Fruit fly (Drosophila melanogaster) whole organism, prepupa: ENCODE data around the gene CG16789.

Source experiments
- Blimp-1 ChIP-seq: fragments of 200-800 bp; sonication (Bioruptor generic); optimal IDR thresholded peaks from 3 replicates; lab custom pipeline; 2017; ENCODE audit warnings: missing biosample characterization, missing genetic modification characterization, mild to moderate bottlenecking, moderate library complexity, missing genetic modification reagents
- CG10631 ChIP-seq: fragments of 200-800 bp; sonication (Bioruptor generic); optimal IDR thresholded peaks from 2 replicates; lab custom pipeline; 2016; ENCODE audit warnings: missing biosample characterization, missing genetic modification characterization
- CG10669 ChIP-seq: fragments of 200-800 bp; sonication (Bioruptor generic); optimal IDR thresholded peaks from 3 replicates; lab custom pipeline; 2018; ENCODE audit warnings: missing biosample characterization, mild to moderate bottlenecking, missing genetic modification characterization, moderate library complexity
- CG11762 ChIP-seq: fragments of 200-800 bp; sonication (Bioruptor generic); optimal IDR thresholded peaks from 3 replicates; lab custom pipeline; 2016; ENCODE audit warnings: missing biosample characterization, missing genetic modification characterization; ENCODE audit not compliant: insufficient read depth
- CG15336 ChIP-seq: fragments of 200-800 bp; sonication (Bioruptor generic); IDR thresholded peaks from 2 replicates; pipeline ENCODE4 v1.3.6; 2022; ENCODE audit warnings: missing biosample characterization, missing genetic modification characterization
- CG1621 ChIP-seq: fragments of 200-800 bp; sonication (Bioruptor generic); optimal IDR thresholded peaks from 3 replicates; lab custom pipeline; 2018; ENCODE audit warnings: missing biosample characterization, mild to moderate bottlenecking, missing genetic modification characterization
- CG16779 ChIP-seq: fragments of 200-800 bp; sonication (Bioruptor generic); optimal IDR thresholded peaks from 3 replicates; lab custom pipeline; 2017; ENCODE audit warnings: missing biosample characterization, mild to moderate bottlenecking, missing genetic modification characterization
- CG3032 ChIP-seq: fragments of 200-800 bp; optimal IDR thresholded peaks from 2 replicates; lab custom pipeline; 2019; ENCODE audit warnings: missing biosample characterization, mild to moderate bottlenecking, missing genetic modification characterization, moderate library complexity
- CG31627 ChIP-seq: fragments of 200-800 bp; sonication (Bioruptor generic); optimal IDR thresholded peaks from 3 replicates; lab custom pipeline; 2016; ENCODE audit warnings: missing biosample characterization, missing genetic modification characterization
- CG32006 ChIP-seq: fragments of 200-800 bp; sonication (Bioruptor generic); optimal IDR thresholded peaks from 3 replicates; lab custom pipeline; 2017; ENCODE audit warnings: missing biosample characterization, mild to moderate bottlenecking, missing genetic modification characterization
- CG34406 ChIP-seq: fragments of 200-800 bp; sonication (Bioruptor generic); optimal IDR thresholded peaks from 3 replicates; lab custom pipeline; 2016; ENCODE audit warnings: missing biosample characterization, missing genetic modification characterization
- CG3919 ChIP-seq: fragments of 200-800 bp; sonication (Bioruptor generic); optimal IDR thresholded peaks from 3 replicates; lab custom pipeline; 2016; ENCODE audit warnings: missing biosample characterization, missing genetic modification characterization
- CG6276 ChIP-seq: fragments of 200-800 bp; sonication (Bioruptor generic); optimal IDR thresholded peaks from 2 replicates; lab custom pipeline; 2017; ENCODE audit warnings: missing biosample characterization, mild to moderate bottlenecking, missing genetic modification characterization
- CG6792 ChIP-seq: fragments of 200-800 bp; sonication (Bioruptor generic); optimal IDR thresholded peaks from 3 replicates; lab custom pipeline; 2016; ENCODE audit warnings: missing biosample characterization, missing genetic modification characterization
- CG6808 ChIP-seq: fragments of 200-800 bp; sonication (Bioruptor generic); optimal IDR thresholded peaks from 3 replicates; lab custom pipeline; 2017; ENCODE audit warnings: missing biosample characterization, missing genetic modification characterization, mild to moderate bottlenecking, moderate library complexity, missing genetic modification reagents
- CG6854 ChIP-seq: fragments of 200-800 bp; sonication (Bioruptor generic); optimal IDR thresholded peaks from 2 replicates; lab custom pipeline; 2017; ENCODE audit warnings: missing biosample characterization, mild to moderate bottlenecking, missing genetic modification characterization
- CG8119 ChIP-seq: fragments of 200-800 bp; sonication (Bioruptor generic); IDR thresholded peaks from 3 replicates; pipeline ENCODE4 v1.3.6; 2022; ENCODE audit warnings: missing biosample characterization, missing genetic modification characterization
- CG8319 ChIP-seq: fragments of 200-800 bp; sonication (Bioruptor generic); optimal IDR thresholded peaks from 3 replicates; lab custom pipeline; 2016; ENCODE audit warnings: missing biosample characterization, missing genetic modification characterization
- CG8632 ChIP-seq: fragments of 200-800 bp; sonication (Bioruptor generic); optimal IDR thresholded peaks from 3 replicates; lab custom pipeline; 2016; ENCODE audit warnings: missing biosample characterization, missing genetic modification characterization
- Eip75B ChIP-seq: fragments of 200-800 bp; sonication (Bioruptor generic); optimal IDR thresholded peaks from 3 replicates; lab custom pipeline; 2016; ENCODE audit warnings: missing biosample characterization, missing genetic modification characterization
- Eip78C ChIP-seq: fragments of 200-800 bp; sonication (Bioruptor generic); peaks from one replicate; lab custom pipeline; 2016; ENCODE audit warnings: missing biosample characterization, missing genetic modification characterization
- Eip93F ChIP-seq: fragments of 200-800 bp; sonication (Bioruptor generic); optimal IDR thresholded peaks from 2 replicates; lab custom pipeline; 2016; ENCODE audit warnings: missing biosample characterization, mild to moderate bottlenecking, missing genetic modification characterization
- Ets21C ChIP-seq: fragments of 200-800 bp; sonication (Bioruptor generic); optimal IDR thresholded peaks from 3 replicates; lab custom pipeline; 2016; ENCODE audit warnings: missing biosample characterization, missing genetic modification characterization
- Gug ChIP-seq: fragments of 200-800 bp; sonication (Bioruptor generic); IDR thresholded peaks from 2 replicates; pipeline ENCODE4 v1.3.6; 2022; ENCODE audit warnings: missing biosample characterization, missing genetic modification characterization
- Hr39 ChIP-seq: fragments of 200-800 bp; sonication (Bioruptor generic); optimal IDR thresholded peaks from 2 replicates; lab custom pipeline; 2016; ENCODE audit warnings: missing biosample characterization, missing genetic modification characterization
- Hr4 ChIP-seq: fragments of 200-800 bp; sonication (Bioruptor generic); optimal IDR thresholded peaks from 3 replicates; lab custom pipeline; 2016; ENCODE audit warnings: missing biosample characterization, missing genetic modification characterization
- Lpt ChIP-seq: fragments of 200-800 bp; sonication (Bioruptor generic); optimal IDR thresholded peaks from 3 replicates; lab custom pipeline; 2016; ENCODE audit warnings: missing biosample characterization, missing genetic modification characterization
- Met ChIP-seq: fragments of 200-800 bp; sonication (Bioruptor generic); optimal IDR thresholded peaks from 3 replicates; lab custom pipeline; 2016; ENCODE audit warnings: missing biosample characterization, missing genetic modification characterization
- OdsH ChIP-seq: fragments of 200-800 bp; sonication (Bioruptor generic); optimal IDR thresholded peaks from 3 replicates; lab custom pipeline; 2016; ENCODE audit warnings: missing biosample characterization, missing genetic modification characterization
- Smox ChIP-seq: fragments of 200-800 bp; sonication (Bioruptor generic); optimal IDR thresholded peaks from 3 replicates; lab custom pipeline; 2016; ENCODE audit warnings: missing biosample characterization, missing genetic modification characterization
- Sox15 ChIP-seq: fragments of 200-800 bp; sonication (Bioruptor generic); optimal IDR thresholded peaks from 3 replicates; lab custom pipeline; 2016; ENCODE audit warnings: missing biosample characterization, missing genetic modification characterization
- achi ChIP-seq: fragments of 200-800 bp; sonication (Bioruptor generic); optimal IDR thresholded peaks from 3 replicates; lab custom pipeline; 2016; ENCODE audit warnings: missing biosample characterization, missing genetic modification characterization
- acj6 ChIP-seq: fragments of 200-800 bp; sonication (Bioruptor generic); optimal IDR thresholded peaks from 3 replicates; lab custom pipeline; 2016; ENCODE audit warnings: missing biosample characterization, missing genetic modification characterization
- cyc ChIP-seq: fragments of 200-800 bp; sonication (Bioruptor generic); optimal IDR thresholded peaks from 3 replicates; lab custom pipeline; 2016; ENCODE audit warnings: missing biosample characterization, missing genetic modification characterization
- dac ChIP-seq: fragments of 200-800 bp; sonication (Bioruptor generic); optimal IDR thresholded peaks from 2 replicates; lab custom pipeline; 2017; ENCODE audit warnings: missing biosample characterization, mild to moderate bottlenecking, missing genetic modification characterization
- dsx ChIP-seq: fragments of 200-800 bp; optimal IDR thresholded peaks from 3 replicates; lab custom pipeline; 2019; ENCODE audit warnings: missing biosample characterization, mild to moderate bottlenecking, missing genetic modification characterization, moderate library complexity; ENCODE audit not compliant: poor library complexity, severe bottlenecking
- eg ChIP-seq: fragments of 200-800 bp; sonication (Bioruptor generic); IDR thresholded peaks from 3 replicates; pipeline ENCODE4 v1.3.6; 2022; ENCODE audit warnings: missing biosample characterization, missing genetic modification characterization
- fd59A ChIP-seq: fragments of 200-800 bp; sonication (Bioruptor generic); optimal IDR thresholded peaks from 2 replicates; lab custom pipeline; 2017; ENCODE audit warnings: missing biosample characterization, mild to moderate bottlenecking, missing genetic modification characterization, missing genetic modification reagents
- fkh ChIP-seq: fragments of 200-800 bp; sonication (Bioruptor generic); optimal IDR thresholded peaks from 3 replicates; lab custom pipeline; 2017; ENCODE audit warnings: missing biosample characterization, mild to moderate bottlenecking, missing genetic modification characterization, moderate library complexity
- lz ChIP-seq: fragments of 200-800 bp; sonication (Bioruptor generic); optimal IDR thresholded peaks from 3 replicates; lab custom pipeline; 2016; ENCODE audit warnings: missing biosample characterization, missing genetic modification characterization
- pdm3 ChIP-seq: fragments of 200-800 bp; sonication (Bioruptor generic); optimal IDR thresholded peaks from 3 replicates; lab custom pipeline; 2016; ENCODE audit warnings: missing biosample characterization, missing genetic modification characterization
- salr ChIP-seq, 2 experiments: fragments of 200-800 bp; sonication (Bioruptor generic); optimal IDR thresholded peaks; 3 replicates each; lab custom pipeline; 2016 to 2018; ENCODE audit warnings: missing biosample characterization in 2 of 2, missing genetic modification characterization in 2 of 2, mild to moderate bottlenecking in 1 of 2
- spab ChIP-seq: fragments of 200-800 bp; sonication (Bioruptor generic); optimal IDR thresholded peaks from 2 replicates; lab custom pipeline; 2017; ENCODE audit warnings: missing biosample characterization, mild to moderate bottlenecking, missing genetic modification characterization, missing genetic modification reagents
- svp ChIP-seq: fragments of 200-800 bp; sonication (Bioruptor generic); peaks from one replicate; lab custom pipeline; 2016; ENCODE audit warnings: missing biosample characterization, missing genetic modification characterization
- topi ChIP-seq: fragments of 200-800 bp; sonication (Bioruptor generic); optimal IDR thresholded peaks from 3 replicates; lab custom pipeline; 2016; ENCODE audit warnings: missing biosample characterization, missing genetic modification characterization
- vri ChIP-seq: fragments of 200-800 bp; sonication (Bioruptor generic); optimal IDR thresholded peaks from 3 replicates; lab custom pipeline; 2016; ENCODE audit warnings: missing biosample characterization, mild to moderate bottlenecking, missing genetic modification characterization

CG16789 gene

dm6 chr3R:9577382-9578137, 11.6 kb downstream of the CG16789 start, which contains the start of the genes Kap-alpha3 and Son (continued):
- peak; percentile 56 for TF ChIP-seq Lpt (GFP tag; lab: Kevin White, UChicago)
- peak; percentile 78 for TF ChIP-seq CG16779 (tag; lab: Kevin White, UChicago)
- peak; percentile 92 for TF ChIP-seq CG6854 (GFP tag; lab: Kevin White, UChicago)
- peak; percentile 78 for TF ChIP-seq Hr4
- peak; percentile 87 for TF ChIP-seq OdsH (GFP tag; lab: Kevin White, UChicago)
- TF ChIP-seq CG6792 (GFP tag; lab: Kevin White, UChicago), result peak; percentile 79
- peak; percentile 72 for TF ChIP-seq CG8632
- TF ChIP-seq fkh, result peak; percentile 81
- peak; percentile 91 for TF ChIP-seq lz (GFP tag; lab: Kevin White, UChicago)
- peak; percentile 75 for TF ChIP-seq CG8319
- TF ChIP-seq fd59A (GFP tag; lab: Kevin White, UChicago), result peak; percentile 69
- peak; percentile 85 for TF ChIP-seq acj6
- peak; percentile 61 for TF ChIP-seq spab (GFP tag; lab: Kevin White, UChicago)
- TF ChIP-seq CG15336 (GFP tag; lab: Robert Waterston, UW), result 0 out of 2 replicates have a peak, but pooled peaks have one; percentile 21
- TF ChIP-seq CG32006 (GFP tag; lab: Kevin White, UChicago), result peak; percentile 79
- TF ChIP-seq eg (GFP tag; lab: Robert Waterston, UW), result peak; percentile 84
- peak; percentile 63 for TF ChIP-seq dac (GFP tag; lab: Kevin White, UChicago)
- peak; percentile 84 for TF ChIP-seq achi (GFP tag; lab: Kevin White, UChicago)
- TF ChIP-seq topi (GFP tag; lab: Kevin White, UChicago), result peak; percentile 88
- peak; percentile 83 for TF ChIP-seq CG6808 (GFP tag; lab: Kevin White, UChicago)
- TF ChIP-seq Ets21C (GFP tag; lab: Kevin White, UChicago), result peak; percentile 84
- TF ChIP-seq salr (GFP tag; optimal IDR thresholded peaks at IDR 0.05; lab: Kevin White, UChicago), result peak; percentile 70 to 82
- 0 out of 3 replicates have a peak, but pooled peaks have one; percentile 41 for TF ChIP-seq CG8119
- peak; percentile 78 for TF ChIP-seq CG3032
- peak; percentile 84 for TF ChIP-seq Smox
- TF ChIP-seq CG34406, result peak; percentile 82
- peak; percentile 70 for TF ChIP-seq CG1621
- peak; percentile 65 for TF ChIP-seq dsx
- peak; percentile 89 for TF ChIP-seq Met
- TF ChIP-seq Eip93F (GFP tag; lab: Kevin White, UChicago), result no peak
- peak; percentile 91 for TF ChIP-seq cyc (GFP tag; lab: Kevin White, UChicago)
- peak; percentile 81 for TF ChIP-seq Blimp-1
- TF ChIP-seq, all 60 proteins: peak for 58

- TF ChIP-seq cyc (GFP tag; lab: Kevin White, UChicago) (no peak), vri (GFP tag; lab: Kevin White, UChicago) (no peak), CG3919 (GFP tag; lab: Kevin White, UChicago) (peak; percentile 8), CG6854 (GFP tag; lab: Kevin White, UChicago) (no peak), Hr39 (no peak), CG31627 (no peak), pdm3 (GFP tag; lab: Kevin White, UChicago) (peak; percentile 50), Eip78C (GFP tag; lab: Kevin White, UChicago) (peak; percentile 35), Sox15 (GFP tag; lab: Kevin White, UChicago) (no peak), CG10631 (GFP tag; lab: Kevin White, UChicago) (no peak), CG6276 (GFP tag; lab: Kevin White, UChicago) (no peak), fd59A (GFP tag; lab: Kevin White, UChicago) (no peak), Eip75B (peak; percentile 28), dsx (no peak), lz (GFP tag; lab: Kevin White, UChicago) (peak; percentile 34), CG8319 (no peak), CG8119 (peak; percentile 57; the same call in 2 of the 3 replicates), eg (GFP tag; lab: Robert Waterston, UW) (peak; percentile 58), Lpt (GFP tag; lab: Kevin White, UChicago) (peak; percentile 21), CG15336 (GFP tag; lab: Robert Waterston, UW) (peak; percentile 63), CG10669 (GFP tag; lab: Kevin White, UChicago) (no peak), salr (GFP tag; optimal IDR thresholded peaks at IDR 0.05; lab: Kevin White, UChicago) (no peak), CG32006 (GFP tag; lab: Kevin White, UChicago) (peak; percentile 51), OdsH (GFP tag; lab: Kevin White, UChicago) (peak; percentile 53), Gug (no peak), CG8632 (no peak), Met (no peak), svp (GFP tag; lab: Kevin White, UChicago) (no peak), Eip93F (GFP tag; lab: Kevin White, UChicago) (no peak), CG6792 (GFP tag; lab: Kevin White, UChicago) (peak; percentile 30), CG11762 (GFP tag; lab: Kevin White, UChicago) (no peak), Ets21C (GFP tag; lab: Kevin White, UChicago) (no peak)
These were observed 15.1 kb downstream of the CG16789 start, which contains the start of gene CG8301 for dm6 chr3R:9581089-9581520. CG8301 (plus strand) TSS chr3R:9581306.
